Fruit fly (Drosophila melanogaster): ENCODE measurements around the gene CG2841.

dm6 chrX:2399438-2399837 lies 33.3 kb upstream of the CG2841 start:
- TF ChIP-seq psq (optimal IDR thresholded peaks at IDR 0.05) (no peak), ttk (optimal IDR thresholded peaks at IDR 0.05) (no peak)
